Worm (Caenorhabditis elegans): ENCODE measurements around the gene Y59C2A.2.

DNA sequence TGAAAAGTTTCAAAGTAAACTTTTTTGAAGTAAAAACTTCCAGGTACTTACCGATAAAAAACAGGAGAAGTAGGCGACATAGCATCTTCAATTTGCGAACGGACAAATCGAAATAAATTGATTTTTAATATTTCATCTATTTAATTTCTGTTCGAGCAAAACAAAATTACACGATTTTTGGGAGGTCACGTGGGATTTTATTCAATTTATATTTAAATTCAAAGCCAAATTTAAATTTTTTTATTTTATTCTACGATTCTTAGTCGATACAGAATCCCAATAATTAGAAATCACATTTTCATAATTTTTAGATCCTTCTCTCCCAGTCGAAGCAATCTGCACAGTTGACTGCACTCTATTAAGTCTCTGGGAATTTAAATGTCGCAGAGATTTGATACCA is 33.9 kb downstream of the Y59C2A.2 start, which contains the start of gene C33C12.12:
- TF ChIP-seq lin-13 (GFP tag; optimal IDR thresholded peaks at IDR 0.05) (no peak), duxl-1 (tag; optimal IDR thresholded peaks at IDR 0.05; ENCODE audit: poor library complexity) (no peak), lin-15B (tag; optimal IDR thresholded peaks at IDR 0.05) (no peak), aha-1 (tag) (no peak)
